Worm (Caenorhabditis elegans) whole organism, late embryonic: ENCODE data around the gene nlp-101.

Experiments used
- ama-1 ChIP-seq: fragments of 150-350 bp; optimal IDR thresholded peaks from 2 replicates; lab custom pipeline; 2014
- madf-2 ChIP-seq: sonication (generic microtip); optimal IDR thresholded peaks from 2 replicates; lab custom pipeline; 2017; ENCODE audit warnings: missing genetic modification characterization, missing compliant biosample characterization

DNA sequence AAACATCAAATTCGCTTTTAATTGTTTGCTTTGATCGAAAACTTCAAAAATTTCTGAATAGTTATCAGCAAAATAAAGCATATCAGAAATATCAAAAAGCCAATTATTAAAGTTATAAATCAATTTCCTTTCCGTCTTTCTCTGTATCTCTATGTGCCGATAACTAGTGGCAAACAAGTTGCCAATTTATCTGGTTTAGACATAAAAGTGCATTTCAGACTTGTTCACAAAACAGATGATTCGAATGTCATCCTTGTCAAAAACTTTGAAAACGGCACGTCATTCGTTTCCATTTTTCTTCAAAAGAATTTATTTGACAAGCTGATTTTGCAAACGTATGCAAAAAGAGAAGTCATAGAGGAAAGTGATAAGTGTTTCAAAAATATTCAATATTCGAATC lies 28.6 kb downstream of the nlp-101 start:
- no peak for TF ChIP-seq madf-2 (tag; lab: Kevin White, UChicago)
- TF ChIP-seq ama-1 (lab: Kevin White, UChicago), result no peak
